Worm (Caenorhabditis elegans) whole organism, young adult: ENCODE data around the gene rpia-1.

Source experiments
- C17E4.6 ChIP-seq: fragments of 200-800 bp; sonication (Bioruptor generic); IDR thresholded peaks from 2 replicates; pipeline ENCODE4 v1.3.6; 2022; ENCODE audit warnings: missing genetic modification reagents, missing genetic modification characterization, missing compliant biosample characterization
- F23B12.7 ChIP-seq: sonication (generic microtip); optimal IDR thresholded peaks from 2 replicates; lab custom pipeline; 2017; ENCODE audit warnings: missing genetic modification characterization, mild to moderate bottlenecking, missing compliant biosample characterization, antibody characterized with exemption, moderate library complexity; ENCODE audit not compliant: insufficient read depth
- K11D2.4 ChIP-seq: fragments of 200-800 bp; sonication (Bioruptor generic); IDR thresholded peaks from 2 replicates; pipeline ENCODE4 v1.3.6; 2022; ENCODE audit warnings: missing genetic modification reagents, missing genetic modification characterization, missing compliant biosample characterization
- T26A5.8 ChIP-seq: sonication (generic microtip); optimal IDR thresholded peaks from 2 replicates; lab custom pipeline; 2016; ENCODE audit warnings: missing genetic modification characterization, missing compliant biosample characterization
- ZK185.1 ChIP-seq: sonication (generic microtip); optimal IDR thresholded peaks from 2 replicates; lab custom pipeline; 2016; ENCODE audit warnings: mild to moderate bottlenecking, missing genetic modification characterization, missing compliant biosample characterization; ENCODE audit not compliant: poor library complexity, severe bottlenecking
- ama-1 ChIP-seq, 3 experiments: fragments of 150-350 bp in 1 of 3; sonication (generic microtip) in 2 of 3; optimal IDR thresholded peaks; 2 replicates each; lab custom pipeline; 2014 to 2018; ENCODE audit warnings: missing biosample characterization in 2 of 3, missing genetic modification characterization in 2 of 3, missing genetic modification reagents in 2 of 3
- aptf-3 ChIP-seq: fragments of 200-800 bp; sonication (Bioruptor generic); IDR thresholded peaks from 2 replicates; pipeline ENCODE4 v1.3.6; 2022; ENCODE audit warnings: missing genetic modification characterization, missing compliant biosample characterization
- atf-7 ChIP-seq: sonication (generic microtip); optimal IDR thresholded peaks from 2 replicates; lab custom pipeline; 2017; ENCODE audit warnings: mild to moderate bottlenecking, missing genetic modification characterization, missing compliant biosample characterization
- ekl-4 ChIP-seq: fragments of 200-800 bp; sonication (Bioruptor generic); IDR thresholded peaks from 2 replicates; pipeline ENCODE4 v1.3.6; 2022; ENCODE audit warnings: missing genetic modification reagents, missing genetic modification characterization, missing compliant biosample characterization
- hsf-1 ChIP-seq: fragments of 200-800 bp; sonication (Bioruptor generic); IDR thresholded peaks from 2 replicates; pipeline ENCODE4 v1.3.6; 2022; ENCODE audit warnings: missing genetic modification reagents, missing genetic modification characterization, missing compliant biosample characterization
- rpc-1 ChIP-seq, 2 experiments: fragments of 150-350 bp in 1 of 2; sonication (generic microtip) in 1 of 2; optimal IDR thresholded peaks; 2 replicates each; lab custom pipeline; 2014 to 2018; ENCODE audit warnings: missing biosample characterization in 1 of 2, missing genetic modification characterization in 1 of 2, missing genetic modification reagents in 1 of 2, missing genotype in 1 of 2

- TF ChIP-seq aptf-3 (GFP tag; lab: Robert Waterston, UW) (no peak), hsf-1 (GFP tag; lab: Robert Waterston, UW) (peak; percentile 43; the same call in 1 of the 2 replicates), C17E4.6 (GFP tag; lab: Robert Waterston, UW) (no peak), ekl-4 (peak; percentile 73), atf-7 (tag; lab: Kevin White, UChicago) (no peak), F23B12.7 (tag; lab: Kevin White, UChicago) (no peak), rpc-1 (optimal IDR thresholded peaks at IDR 0.05; lab: Kevin White, UChicago) (no peak), rpc-1 (tag; optimal IDR thresholded peaks at IDR 0.05; lab: Kevin White, UChicago) (no peak), K11D2.4 (no peak), ama-1 (optimal IDR thresholded peaks at IDR 0.05; lab: Kevin White, UChicago) (peak; percentile 8), ama-1 (GFP tag; optimal IDR thresholded peaks at IDR 0.05; lab: Kevin White, UChicago) (no peak), T26A5.8 (tag; lab: Kevin White, UChicago) (no peak), ZK185.1 (tag; lab: Kevin White, UChicago) (no peak)
Measured at ce11 chrIII:7140228-7140710, 17.3 kb downstream of the rpia-1 start.
